Worm (Caenorhabditis elegans) whole organism, L4 larva: ENCODE data around the gene nhr-127.

Source experiments
- D1046.2 ChIP-seq: fragments of 200-800 bp; sonication (Bioruptor generic); IDR thresholded peaks from 2 replicates; pipeline ENCODE4 v1.3.6; 2022; ENCODE audit warnings: missing genetic modification characterization, missing compliant biosample characterization
- aha-1 ChIP-seq: fragments of 150-350 bp; peaks from one replicate; lab custom pipeline; 2014; ENCODE audit warnings: missing biosample characterization, missing genetic modification characterization
- ama-1 ChIP-seq: fragments of 150-350 bp; optimal IDR thresholded peaks from 2 replicates; lab custom pipeline; 2014; ENCODE audit warnings: inconsistent platforms, mixed read lengths
- ceh-82 ChIP-seq: sonication (generic microtip); optimal IDR thresholded peaks from 2 replicates; lab custom pipeline; 2017; ENCODE audit warnings: missing biosample characterization, missing genetic modification characterization
- ces-1 ChIP-seq: fragments of 150-350 bp; sonication (generic microtip); optimal IDR thresholded peaks from 4 replicates; lab custom pipeline; 2014; ENCODE audit warnings: missing biosample characterization, missing genetic modification reagents, missing genetic modification characterization
- daf-19 ChIP-seq: fragments of 200-800 bp; sonication (Bioruptor generic); conservative IDR thresholded peaks from 2 replicates; pipeline ENCODE4 v1.3.6; 2022; ENCODE audit warnings: missing genetic modification characterization, missing compliant biosample characterization
- jun-1 ChIP-seq: fragments of 150-350 bp; optimal IDR thresholded peaks from 2 replicates; lab custom pipeline; 2014; ENCODE audit warnings: missing biosample characterization, missing genetic modification reagents, missing genetic modification characterization
- lin-39 ChIP-seq: fragments of 150-350 bp; optimal IDR thresholded peaks from 2 replicates; lab custom pipeline; 2014; ENCODE audit warnings: missing biosample characterization, missing genetic modification reagents, missing genetic modification characterization
- unc-62 ChIP-seq, 3 experiments: fragments of 150-350 bp in 1 of 3; sonication (generic microtip); optimal IDR thresholded peaks in 2 of 3; peaks in 1 of 3; 1 replicate in 1 of 3; 2 replicates in 2 of 3; lab custom pipeline; 2014 to 2017; ENCODE audit warnings: missing biosample characterization in 3 of 3, missing genetic modification characterization in 3 of 3, missing genetic modification reagents in 3 of 3, missing genotype in 1 of 3
- zip-2 ChIP-seq: fragments of 150-350 bp; optimal IDR thresholded peaks from 2 replicates; lab custom pipeline; 2014; ENCODE audit warnings: missing biosample characterization, missing genetic modification characterization

DNA sequence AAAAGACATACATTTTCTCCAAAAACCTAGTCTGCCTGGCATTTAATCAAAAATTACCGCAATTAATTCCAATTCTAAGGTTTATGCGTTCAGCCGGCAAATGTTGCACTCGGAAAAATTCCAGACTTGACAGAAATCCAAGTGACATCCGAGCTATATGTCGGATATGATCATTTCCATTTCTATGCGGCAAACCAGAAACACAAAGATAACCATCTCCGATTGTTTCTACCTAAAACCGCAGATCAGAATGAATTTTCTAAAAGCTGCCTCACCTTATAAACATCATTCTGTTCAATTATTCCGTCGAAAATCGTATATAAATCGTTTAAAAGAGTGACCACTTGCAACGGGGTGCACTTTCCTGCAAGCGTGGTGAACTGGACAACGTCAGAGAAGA lies 10.7 kb upstream of the nhr-127 start:
- TF ChIP-seq jun-1 (no peak), daf-19 (no peak), unc-62 (GFP tag; optimal IDR thresholded peaks at IDR 0.05 in 1 of 2; lab: Kevin White, UChicago) (no peak), unc-62 (tag; optimal IDR thresholded peaks at IDR 0.05; lab: Kevin White, UChicago) (no peak), ama-1 (no peak), zip-2 (no peak), lin-39 (no peak), aha-1 (tag; lab: Kevin White, UChicago) (no peak), ces-1 (no peak), ceh-82 (tag; lab: Kevin White, UChicago) (no peak), D1046.2 (GFP tag; lab: Robert Waterston, UW) (no peak)
